Fruit fly (Drosophila melanogaster): ENCODE data around the gene Coq7.

- TF ChIP-seq dmrt93B (GFP tag; optimal IDR thresholded peaks at IDR 0.05) (no peak), OdsH (GFP tag; optimal IDR thresholded peaks at IDR 0.05) (no peak), Jra (GFP tag; optimal IDR thresholded peaks at IDR 0.05) (no peak)
Observed at dm6 chrX:6733291-6734042, 37.6 kb upstream of the Coq7 start.
